4 fruit fly cellular contexts compared by ENCODE assay signal in the genomic region with DNA sequence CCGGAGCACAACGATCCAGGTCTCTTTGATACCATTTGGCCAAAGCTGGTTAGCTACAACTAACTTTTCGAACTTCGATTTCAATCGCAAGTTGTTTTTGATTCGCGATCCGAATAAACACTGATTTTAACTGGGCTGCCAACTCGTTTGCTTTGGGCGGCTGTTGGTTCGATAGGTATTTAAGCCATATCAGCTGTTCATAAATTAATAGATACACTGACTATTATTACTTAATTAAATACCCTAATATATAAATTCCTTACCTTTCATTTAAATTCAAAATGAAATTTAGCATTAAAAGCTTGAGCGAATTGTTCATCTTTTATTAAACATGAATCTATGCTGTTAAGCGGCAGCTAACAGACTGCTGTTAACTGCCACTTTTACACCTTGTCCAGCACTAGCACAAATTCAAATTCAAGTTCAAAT.
TF ChIP-seq lines count a peak whose summit lies in the region.

A gene (minus strand): TSS at position 129 of the 429 bp plus-strand sequence.

- no peak for TF ChIP-seq CTCF in whole organism, embryonic (GFP tag; optimal IDR thresholded peaks at IDR 0.05; lab: Kevin White, UChicago)

TF ChIP-seq in whole organism, adult, 20 proteins besides CTCF, POLR2A, EP300 and RAD21:
- TF ChIP-seq pad (GFP tag; optimal IDR thresholded peaks at IDR 0.05; lab: Kevin White, UChicago) (peak; percentile 26), CG7101 (tag; optimal IDR thresholded peaks at IDR 0.05; lab: Kevin White, UChicago) (peak; percentile 4), CG11617 (GFP tag; optimal IDR thresholded peaks at IDR 0.05; lab: Kevin White, UChicago) (peak; percentile 14), CG12768 (GFP tag; optimal IDR thresholded peaks at IDR 0.05; lab: Kevin White, UChicago) (no peak), CG33017 (tag; optimal IDR thresholded peaks at IDR 0.05; lab: Kevin White, UChicago) (no peak), CG14711 (tag; optimal IDR thresholded peaks at IDR 0.05; lab: Kevin White, UChicago) (no peak), tj (GFP tag; optimal IDR thresholded peaks at IDR 0.05; lab: Kevin White, UChicago) (no peak), cic (GFP tag; optimal IDR thresholded peaks at IDR 0.05; lab: Kevin White, UChicago) (peak; percentile 3), Hr96 (GFP tag; optimal IDR thresholded peaks at IDR 0.05; lab: Kevin White, UChicago) (no peak), bab1 (GFP tag; optimal IDR thresholded peaks at IDR 0.05; lab: Kevin White, UChicago) (peak; percentile 65)

TF ChIP-seq in whole organism, embryonic, 481 proteins besides CTCF, POLR2A, EP300 and RAD21 (continues in another document):
- TF ChIP-seq nerfin-2 (GFP tag; IDR thresholded peaks at IDR 0.05; lab: Robert Waterston, UW; ENCODE audit: partially characterized antibody) (peak; percentile 27; the same call in 1 of the 2 replicates), tgo (GFP tag; IDR thresholded peaks at IDR 0.05; lab: Robert Waterston, UW) (no peak), CG14710 (tag; optimal IDR thresholded peaks at IDR 0.05; lab: Kevin White, UChicago) (peak; percentile 51), CG7786 (GFP tag; optimal IDR thresholded peaks at IDR 0.05; lab: Kevin White, UChicago) (no peak), nau (GFP tag; optimal IDR thresholded peaks at IDR 0.05; lab: Kevin White, UChicago) (no peak), NfI (GFP tag; optimal IDR thresholded peaks at IDR 0.05; lab: Kevin White, UChicago) (no peak), esg (GFP tag; conservative IDR thresholded peaks at IDR 0.05; lab: Robert Waterston, UW) (no peak), lbe (GFP tag; optimal IDR thresholded peaks at IDR 0.05; lab: Kevin White, UChicago) (peak; percentile 45), CG2202 (tag; optimal IDR thresholded peaks at IDR 0.05; lab: Kevin White, UChicago) (no peak), CG13296 (GFP tag; optimal IDR thresholded peaks at IDR 0.05; lab: Kevin White, UChicago) (peak; percentile 18), Jarid2 (GFP tag; optimal IDR thresholded peaks at IDR 0.05; lab: Kevin White, UChicago) (no peak), stwl (tag; optimal IDR thresholded peaks at IDR 0.05; lab: Kevin White, UChicago) (peak; percentile 84), CG12299 (tag; optimal IDR thresholded peaks at IDR 0.05; lab: Kevin White, UChicago) (no peak), HmgZ (tag; optimal IDR thresholded peaks at IDR 0.05; lab: Kevin White, UChicago) (peak; percentile 12), seq (GFP tag; IDR thresholded peaks at IDR 0.05; lab: Robert Waterston, UW) (no peak), gem (tag; optimal IDR thresholded peaks at IDR 0.05; lab: Kevin White, UChicago) (peak; percentile 35), Scr (GFP tag; IDR thresholded peaks at IDR 0.05; lab: Robert Waterston, UW; ENCODE audit: partially characterized antibody) (peak; percentile 47; the same call in 1 of the 2 replicates), CG8765 (GFP tag; IDR thresholded peaks at IDR 0.05; lab: Robert Waterston, UW) (no peak), CG14050 (GFP tag; IDR thresholded peaks at IDR 0.05; lab: Robert Waterston, UW) (no peak), CG4617 (GFP tag; optimal IDR thresholded peaks at IDR 0.05; lab: Kevin White, UChicago; ENCODE audit: borderline replicate concordance) (peak; percentile 17), bbx (GFP tag; IDR thresholded peaks at IDR 0.05; lab: Robert Waterston, UW; ENCODE audit: partially characterized antibody) (0 out of 2 replicates have a peak, but pooled peaks have one; percentile 21), pho (GFP tag; optimal IDR thresholded peaks at IDR 0.05; lab: Kevin White, UChicago) (no peak), Myb (GFP tag; optimal IDR thresholded peaks at IDR 0.05; lab: Kevin White, UChicago) (peak; percentile 66), CG4424 (GFP tag; optimal IDR thresholded peaks at IDR 0.05; lab: Kevin White, UChicago) (no peak)

TF ChIP-seq in whole organism, prepupa, 60 proteins besides CTCF, POLR2A, EP300 and RAD21 (continues in another document):
- TF ChIP-seq CG11294 (GFP tag; IDR thresholded peaks at IDR 0.05; lab: Robert Waterston, UW) (no peak), CG6163 (GFP tag; IDR thresholded peaks at IDR 0.05; lab: Robert Waterston, UW) (no peak), Hr38 (GFP tag; optimal IDR thresholded peaks at IDR 0.05; lab: Kevin White, UChicago) (no peak), lz (GFP tag; optimal IDR thresholded peaks at IDR 0.05; lab: Kevin White, UChicago) (no peak), fd59A (GFP tag; optimal IDR thresholded peaks at IDR 0.05; lab: Kevin White, UChicago) (no peak), pdm3 (GFP tag; optimal IDR thresholded peaks at IDR 0.05; lab: Kevin White, UChicago) (peak; percentile 14), CG7368 (GFP tag; optimal IDR thresholded peaks at IDR 0.05; lab: Kevin White, UChicago) (no peak), CG8119 (GFP tag; IDR thresholded peaks at IDR 0.05; lab: Robert Waterston, UW) (no peak), OdsH (GFP tag; optimal IDR thresholded peaks at IDR 0.05; lab: Kevin White, UChicago) (no peak), ss (GFP tag; optimal IDR thresholded peaks at IDR 0.05; lab: Kevin White, UChicago) (no peak), eg (GFP tag; IDR thresholded peaks at IDR 0.05; lab: Robert Waterston, UW) (no peak), Hr39 (GFP tag; optimal IDR thresholded peaks at IDR 0.05; lab: Kevin White, UChicago) (no peak), esn (GFP tag; optimal IDR thresholded peaks at IDR 0.05; lab: Kevin White, UChicago) (no peak), CG32006 (GFP tag; optimal IDR thresholded peaks at IDR 0.05; lab: Kevin White, UChicago) (no peak), Ets96B (tag; optimal IDR thresholded peaks at IDR 0.05; lab: Kevin White, UChicago) (no peak), CG11902 (GFP tag; optimal IDR thresholded peaks at IDR 0.05; lab: Kevin White, UChicago) (no peak), CG10631 (GFP tag; optimal IDR thresholded peaks at IDR 0.05; lab: Kevin White, UChicago) (no peak), fd85E (GFP tag; optimal IDR thresholded peaks at IDR 0.05; lab: Kevin White, UChicago) (no peak), dac (GFP tag; optimal IDR thresholded peaks at IDR 0.05; lab: Kevin White, UChicago) (no peak), Met (GFP tag; optimal IDR thresholded peaks at IDR 0.05; lab: Kevin White, UChicago) (no peak), Eip78C (GFP tag; lab: Kevin White, UChicago) (peak; percentile 60), CG8632 (GFP tag; optimal IDR thresholded peaks at IDR 0.05; lab: Kevin White, UChicago) (no peak), achi (GFP tag; optimal IDR thresholded peaks at IDR 0.05; lab: Kevin White, UChicago) (no peak), CG6276 (GFP tag; optimal IDR thresholded peaks at IDR 0.05; lab: Kevin White, UChicago) (no peak), vri (GFP tag; optimal IDR thresholded peaks at IDR 0.05; lab: Kevin White, UChicago) (peak; percentile 19), Sox14 (GFP tag; optimal IDR thresholded peaks at IDR 0.05; lab: Kevin White, UChicago) (no peak), fkh (GFP tag; optimal IDR thresholded peaks at IDR 0.05; lab: Kevin White, UChicago) (peak; percentile 52), CG6792 (GFP tag; optimal IDR thresholded peaks at IDR 0.05; lab: Kevin White, UChicago) (no peak), CG3919 (GFP tag; optimal IDR thresholded peaks at IDR 0.05; lab: Kevin White, UChicago) (no peak), CG1621 (tag; optimal IDR thresholded peaks at IDR 0.05; lab: Kevin White, UChicago) (no peak)

TF ChIP-seq in whole organism, wandering third instar larva, 38 proteins besides CTCF, POLR2A, EP300 and RAD21:
- TF ChIP-seq CrebA (GFP tag; optimal IDR thresholded peaks at IDR 0.05; lab: Kevin White, UChicago; ENCODE audit: borderline replicate concordance) (no peak), Dif (GFP tag; optimal IDR thresholded peaks at IDR 0.05; lab: Kevin White, UChicago; ENCODE audit: partially characterized antibody) (no peak), Hnf4 (GFP tag; optimal IDR thresholded peaks at IDR 0.05; lab: Kevin White, UChicago) (peak; percentile 40), CG9705 (GFP tag; optimal IDR thresholded peaks at IDR 0.05; lab: Kevin White, UChicago) (peak; percentile 21), Jra (GFP tag; optimal IDR thresholded peaks at IDR 0.05; lab: Kevin White, UChicago) (peak; percentile 5), foxo (GFP tag; optimal IDR thresholded peaks at IDR 0.05; lab: Kevin White, UChicago) (peak in 1 of 2 experiments; percentile 26), OdsH (GFP tag; optimal IDR thresholded peaks at IDR 0.05; lab: Kevin White, UChicago) (peak; percentile 7), HLH106 (tag; optimal IDR thresholded peaks at IDR 0.05; lab: Kevin White, UChicago) (peak; percentile 23), brk (GFP tag; optimal IDR thresholded peaks at IDR 0.05; lab: Kevin White, UChicago) (no peak), h (GFP tag; optimal IDR thresholded peaks at IDR 0.05; lab: Kevin White, UChicago) (peak; percentile 55)
